Worm (Caenorhabditis elegans): Measurements from ENCODE around the gene F02E11.4.

ce11 chrII:3327104-3327503, 49.5 kb upstream of the F02E11.4 start, which contains the start of gene Y46D2A.3:
- no peak for TF ChIP-seq nhr-23 (tag; optimal IDR thresholded peaks at IDR 0.05)
- no peak for TF ChIP-seq snpc-4 (tag; optimal IDR thresholded peaks at IDR 0.05)
- no peak for TF ChIP-seq nhr-6 (tag; optimal IDR thresholded peaks at IDR 0.05)
- TF ChIP-seq aly-2 (tag; optimal IDR thresholded peaks at IDR 0.05) = no peak
- no peak for TF ChIP-seq nhr-237 (tag; optimal IDR thresholded peaks at IDR 0.05)
- no peak for TF ChIP-seq lin-39 (tag; optimal IDR thresholded peaks at IDR 0.05)
- no peak for TF ChIP-seq mab-5 (tag; optimal IDR thresholded peaks at IDR 0.05)
- TF ChIP-seq blmp-1 (tag; optimal IDR thresholded peaks at IDR 0.05; ENCODE audit: insufficient read depth) = no peak
- no peak for TF ChIP-seq ztf-11 (tag; optimal IDR thresholded peaks at IDR 0.05)
- no peak for TF ChIP-seq ama-1 (optimal IDR thresholded peaks at IDR 0.05)
- no peak for TF ChIP-seq ceh-82 (tag; optimal IDR thresholded peaks at IDR 0.05)
- TF ChIP-seq ztf-4 (tag; optimal IDR thresholded peaks at IDR 0.05) = no peak
